Fruit fly (Drosophila melanogaster) whole organism, embryonic: ENCODE results near the gene Tim17a1.

Experiments
- Bdp1 ChIP-seq: fragments of 200-800 bp; sonication (Bioruptor generic); optimal IDR thresholded peaks from 3 replicates; lab custom pipeline; 2016; ENCODE audit warnings: missing biosample characterization, missing genetic modification characterization
- Bgb ChIP-seq: fragments of 200-800 bp; sonication (Bioruptor generic); IDR thresholded peaks from 2 replicates; pipeline ENCODE4 v1.3.6; 2022; ENCODE audit warnings: missing biosample characterization, missing genetic modification characterization; ENCODE audit not compliant: partially characterized antibody
- CG10366 ChIP-seq: fragments of 200-800 bp; sonication (Bioruptor generic); IDR thresholded peaks from 2 replicates; pipeline ENCODE4 v1.3.6; 2022; ENCODE audit warnings: missing biosample characterization, missing genetic modification characterization
- CG12236 ChIP-seq: fragments of 200-800 bp; sonication (Bioruptor generic); optimal IDR thresholded peaks from 2 replicates; lab custom pipeline; 2016; ENCODE audit warnings: missing biosample characterization, missing genetic modification characterization
- CG12391 ChIP-seq: fragments of 200-800 bp; sonication (Bioruptor generic); optimal IDR thresholded peaks from 3 replicates; lab custom pipeline; 2018; ENCODE audit warnings: missing biosample characterization, mild to moderate bottlenecking, missing genetic modification characterization, moderate library complexity
- CG12744 ChIP-seq: fragments of 200-800 bp; sonication (Bioruptor generic); optimal IDR thresholded peaks from 2 replicates; lab custom pipeline; 2016; ENCODE audit warnings: missing biosample characterization, missing genetic modification characterization
- CG13287 ChIP-seq: fragments of 200-800 bp; sonication (Bioruptor generic); IDR thresholded peaks from 2 replicates; pipeline ENCODE4 v1.3.6; 2022; ENCODE audit warnings: missing biosample characterization, missing genetic modification characterization; ENCODE audit not compliant: partially characterized antibody
- CG14965 ChIP-seq: fragments of 200-800 bp; sonication (Bioruptor generic); optimal IDR thresholded peaks from 2 replicates; lab custom pipeline; 2016; ENCODE audit warnings: missing biosample characterization, missing genetic modification characterization, borderline replicate concordance
- CG1603 ChIP-seq: fragments of 200-800 bp; sonication (Bioruptor generic); optimal IDR thresholded peaks from 2 replicates; lab custom pipeline; 2019; ENCODE audit warnings: missing biosample characterization, mild to moderate bottlenecking, missing genetic modification characterization, moderate library complexity
- CG16863 ChIP-seq: fragments of 200-800 bp; sonication (Bioruptor generic); optimal IDR thresholded peaks from 3 replicates; lab custom pipeline; 2016; ENCODE audit warnings: missing biosample characterization, missing genetic modification characterization
- CG2712 ChIP-seq: fragments of 200-800 bp; optimal IDR thresholded peaks from 3 replicates; lab custom pipeline; 2019; ENCODE audit warnings: missing biosample characterization, mild to moderate bottlenecking, missing genetic modification characterization, moderate library complexity
- CG3281 ChIP-seq: fragments of 200-800 bp; sonication (Bioruptor generic); optimal IDR thresholded peaks from 3 replicates; lab custom pipeline; 2017; ENCODE audit warnings: missing biosample characterization, mild to moderate bottlenecking, missing genetic modification characterization
- CG42726 ChIP-seq: fragments of 200-800 bp; sonication (Bioruptor generic); IDR thresholded peaks from 2 replicates; pipeline ENCODE4 v1.3.6; 2022; ENCODE audit warnings: missing biosample characterization, missing genetic modification characterization; ENCODE audit not compliant: partially characterized antibody
- CG4360 ChIP-seq: fragments of 200-800 bp; sonication (Bioruptor generic); IDR thresholded peaks from 2 replicates; pipeline ENCODE4 v1.3.6; 2022; ENCODE audit warnings: missing biosample characterization, missing genetic modification characterization
- CG4730 ChIP-seq: fragments of 200-800 bp; sonication (Bioruptor generic); IDR thresholded peaks from 2 replicates; pipeline ENCODE4 v1.3.6; 2022; ENCODE audit warnings: missing biosample characterization, missing genetic modification characterization
- CG5953 ChIP-seq: fragments of 200-800 bp; sonication (Bioruptor generic); IDR thresholded peaks from 2 replicates; pipeline ENCODE4 v1.3.6; 2022; ENCODE audit warnings: missing biosample characterization, missing genetic modification characterization
- CG7786 ChIP-seq: fragments of 200-800 bp; sonication (Bioruptor generic); optimal IDR thresholded peaks from 2 replicates; lab custom pipeline; 2016; ENCODE audit warnings: missing biosample characterization, missing genetic modification characterization
- CG7839 ChIP-seq: fragments of 200-800 bp; sonication (Bioruptor generic); optimal IDR thresholded peaks from 3 replicates; lab custom pipeline; 2018; ENCODE audit warnings: missing biosample characterization, mild to moderate bottlenecking, missing genetic modification characterization, moderate library complexity
- CG7928 ChIP-seq: fragments of 200-800 bp; sonication (Bioruptor generic); optimal IDR thresholded peaks from 2 replicates; lab custom pipeline; 2017; ENCODE audit warnings: missing biosample characterization, mild to moderate bottlenecking, missing genetic modification characterization
- CG8765 ChIP-seq: fragments of 200-800 bp; sonication (Bioruptor generic); IDR thresholded peaks from 2 replicates; pipeline ENCODE4 v1.3.6; 2022; ENCODE audit warnings: missing biosample characterization, missing genetic modification characterization
- CG9817 ChIP-seq: fragments of 200-800 bp; sonication (Bioruptor generic); optimal IDR thresholded peaks from 2 replicates; lab custom pipeline; 2018; ENCODE audit warnings: missing biosample characterization, mild to moderate bottlenecking, missing genetic modification characterization, moderate library complexity
- Dp ChIP-seq: fragments of 200-800 bp; sonication (Bioruptor generic); optimal IDR thresholded peaks from 2 replicates; lab custom pipeline; 2018; ENCODE audit warnings: missing biosample characterization, mild to moderate bottlenecking, missing genetic modification characterization, moderate library complexity
- Fer3 ChIP-seq: fragments of 200-800 bp; sonication (Bioruptor generic); optimal IDR thresholded peaks from 2 replicates; lab custom pipeline; 2018; ENCODE audit warnings: missing biosample characterization, mild to moderate bottlenecking, missing genetic modification characterization, moderate library complexity
- H15 ChIP-seq: fragments of 200-800 bp; sonication (Bioruptor generic); IDR thresholded peaks from 3 replicates; pipeline ENCODE4 v1.3.6; 2022; ENCODE audit warnings: missing biosample characterization, missing genetic modification characterization
- Hsf ChIP-seq: fragments of 200-800 bp; sonication (Bioruptor generic); optimal IDR thresholded peaks from 3 replicates; lab custom pipeline; 2016; ENCODE audit warnings: missing biosample characterization, missing genetic modification characterization
- Max ChIP-seq: fragments of 200-800 bp; sonication (Bioruptor generic); optimal IDR thresholded peaks from 2 replicates; lab custom pipeline; 2016; ENCODE audit warnings: missing biosample characterization, mild to moderate bottlenecking, missing genetic modification characterization
- Sox102F ChIP-seq: fragments of 200-800 bp; sonication (Bioruptor generic); optimal IDR thresholded peaks from 2 replicates; lab custom pipeline; 2018; ENCODE audit warnings: missing biosample characterization, mild to moderate bottlenecking, missing genetic modification characterization, moderate library complexity
- YL-1 ChIP-seq: fragments of 200-800 bp; sonication (Bioruptor generic); optimal IDR thresholded peaks from 3 replicates; lab custom pipeline; 2017; ENCODE audit warnings: missing biosample characterization, mild to moderate bottlenecking, missing genetic modification characterization
- ac ChIP-seq: fragments of 200-800 bp; sonication (Bioruptor generic); optimal IDR thresholded peaks from 3 replicates; lab custom pipeline; 2017; ENCODE audit warnings: missing biosample characterization, mild to moderate bottlenecking, missing genetic modification characterization
- btn ChIP-seq: fragments of 200-800 bp; sonication (Bioruptor generic); optimal IDR thresholded peaks from 2 replicates; lab custom pipeline; 2016; ENCODE audit warnings: missing biosample characterization, missing genetic modification characterization
- cato ChIP-seq: fragments of 200-800 bp; sonication (Bioruptor generic); optimal IDR thresholded peaks from 2 replicates; lab custom pipeline; 2016; ENCODE audit warnings: missing biosample characterization, missing genetic modification characterization, borderline replicate concordance
- crol ChIP-seq: fragments of 200-800 bp; sonication (Bioruptor generic); IDR thresholded peaks from 2 replicates; pipeline ENCODE4 v1.3.6; 2022; ENCODE audit warnings: missing biosample characterization, missing genetic modification characterization
- esg ChIP-seq: fragments of 200-800 bp; sonication (Bioruptor generic); conservative IDR thresholded peaks from 2 replicates; pipeline ENCODE4 v1.3.6; 2022; ENCODE audit warnings: missing biosample characterization, missing genetic modification characterization
- fd3F ChIP-seq: fragments of 200-800 bp; sonication (Bioruptor generic); optimal IDR thresholded peaks from 2 replicates; lab custom pipeline; 2018; ENCODE audit warnings: missing biosample characterization, mild to moderate bottlenecking, missing genetic modification characterization, moderate library complexity
- fd96Cb ChIP-seq: fragments of 200-800 bp; sonication (Bioruptor generic); optimal IDR thresholded peaks from 2 replicates; lab custom pipeline; 2018; ENCODE audit warnings: missing biosample characterization, mild to moderate bottlenecking, missing genetic modification characterization, moderate library complexity
- fu2 ChIP-seq: fragments of 200-800 bp; sonication (Bioruptor generic); optimal IDR thresholded peaks from 2 replicates; lab custom pipeline; 2016; ENCODE audit warnings: missing biosample characterization, missing genetic modification characterization
- gce ChIP-seq: fragments of 200-800 bp; sonication (Bioruptor generic); IDR thresholded peaks from 3 replicates; pipeline ENCODE4 v1.3.6; 2022; ENCODE audit warnings: missing biosample characterization, missing genetic modification characterization
- gsb-n ChIP-seq: fragments of 200-800 bp; sonication (Bioruptor generic); optimal IDR thresholded peaks from 3 replicates; lab custom pipeline; 2018; ENCODE audit warnings: missing biosample characterization, mild to moderate bottlenecking, missing genetic modification characterization
- ham ChIP-seq: fragments of 200-800 bp; sonication (Bioruptor generic); IDR thresholded peaks from 2 replicates; pipeline ENCODE4 v1.3.6; 2022; ENCODE audit warnings: missing biosample characterization, missing genetic modification characterization
- hbn ChIP-seq: fragments of 200-800 bp; sonication (Bioruptor generic); IDR thresholded peaks from 2 replicates; pipeline ENCODE4 v1.3.6; 2022; ENCODE audit warnings: missing biosample characterization, missing genetic modification characterization; ENCODE audit not compliant: partially characterized antibody
- jumu ChIP-seq: fragments of 200-800 bp; sonication (Bioruptor generic); optimal IDR thresholded peaks from 3 replicates; lab custom pipeline; 2016; ENCODE audit warnings: missing biosample characterization, missing genetic modification characterization
- lbe ChIP-seq: fragments of 200-800 bp; sonication (Bioruptor generic); optimal IDR thresholded peaks from 2 replicates; lab custom pipeline; 2016; ENCODE audit warnings: missing biosample characterization, mild to moderate bottlenecking, missing genetic modification characterization
- luna ChIP-seq: fragments of 200-800 bp; sonication (Bioruptor generic); optimal IDR thresholded peaks from 2 replicates; lab custom pipeline; 2016; ENCODE audit warnings: missing biosample characterization, missing genetic modification characterization
- nerfin-2 ChIP-seq: fragments of 200-800 bp; sonication (Bioruptor generic); IDR thresholded peaks from 2 replicates; pipeline ENCODE4 v1.3.6; 2022; ENCODE audit warnings: missing biosample characterization, missing genetic modification characterization; ENCODE audit not compliant: partially characterized antibody
- onecut ChIP-seq: fragments of 200-800 bp; sonication (Bioruptor generic); IDR thresholded peaks from 2 replicates; pipeline ENCODE4 v1.3.6; 2022; ENCODE audit warnings: missing biosample characterization, missing genetic modification characterization
- unc-4 ChIP-seq: fragments of 200-800 bp; sonication (Bioruptor generic); IDR thresholded peaks from 2 replicates; pipeline ENCODE4 v1.3.6; 2022; ENCODE audit warnings: missing biosample characterization, missing genetic modification characterization; ENCODE audit not compliant: partially characterized antibody
- vfl ChIP-seq: fragments of 200-800 bp; sonication (Bioruptor generic); optimal IDR thresholded peaks from 2 replicates; lab custom pipeline; 2016; ENCODE audit warnings: missing biosample characterization, missing genetic modification characterization
- wdn ChIP-seq: fragments of 200-800 bp; sonication (Bioruptor generic); IDR thresholded peaks from 2 replicates; pipeline ENCODE4 v1.3.6; 2022; ENCODE audit warnings: missing biosample characterization, missing genetic modification characterization
- z ChIP-seq: fragments of 200-800 bp; sonication (Bioruptor generic); IDR thresholded peaks from 3 replicates; pipeline ENCODE4 v1.3.6; 2022; ENCODE audit warnings: missing biosample characterization, missing genetic modification characterization

Gene Tim17a1

DNA sequence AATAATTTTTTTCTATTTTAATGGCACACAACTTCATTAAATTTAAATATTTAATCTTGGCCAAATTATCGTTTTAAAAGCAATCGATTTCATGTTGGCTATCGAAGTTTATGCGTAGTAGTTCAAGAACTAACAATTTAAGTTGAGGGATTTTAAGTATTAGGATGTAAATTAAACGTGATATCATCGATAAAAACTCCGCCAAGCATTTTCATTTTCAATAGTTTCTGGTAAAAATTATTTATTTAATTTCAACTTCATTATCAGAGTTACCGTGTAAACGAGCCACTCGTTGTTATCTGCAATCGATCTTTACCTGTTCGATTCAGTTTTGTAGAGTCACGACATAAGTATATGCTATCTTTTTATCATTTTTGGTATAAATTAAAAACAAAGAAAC lies 38.5 kb upstream of the Tim17a1 start (continued):
- TF ChIP-seq fd3F (GFP tag; lab: Kevin White, UChicago) (peak; percentile 95), CG12391 (tag; lab: Kevin White, UChicago) (peak; percentile 99), CG4360 (peak; percentile 82), CG1603 (tag; lab: Kevin White, UChicago) (peak; percentile 97), CG16863 (peak; percentile 93), cato (peak; percentile 94), Dp (GFP tag; lab: Kevin White, UChicago) (peak; percentile 47), ac (GFP tag; lab: Kevin White, UChicago) (peak; percentile 95), CG13287 (GFP tag; lab: Robert Waterston, UW) (peak; percentile 71; the same call in 1 of the 2 replicates), onecut (GFP tag; lab: Robert Waterston, UW) (peak; percentile 97), ham (GFP tag; lab: Robert Waterston, UW) (peak; percentile 57; the same call in 1 of the 2 replicates), unc-4 (GFP tag; lab: Robert Waterston, UW) (no peak), CG7839 (tag; lab: Kevin White, UChicago) (peak; percentile 99), CG7786 (GFP tag; lab: Kevin White, UChicago) (peak; percentile 89), fu2 (GFP tag; lab: Kevin White, UChicago) (peak; percentile 88), nerfin-2 (no peak), luna (GFP tag; lab: Kevin White, UChicago) (peak; percentile 75), CG5953 (GFP tag; lab: Robert Waterston, UW) (peak; percentile 94), CG14965 (GFP tag; lab: Kevin White, UChicago) (peak; percentile 89), wdn (GFP tag; lab: Robert Waterston, UW) (peak; percentile 93), fd96Cb (tag; lab: Kevin White, UChicago) (peak; percentile 99), CG9817 (tag; lab: Kevin White, UChicago) (peak; percentile 97), CG42726 (GFP tag; lab: Robert Waterston, UW) (no peak), CG12744 (GFP tag; lab: Kevin White, UChicago) (peak; percentile 94), Sox102F (peak; percentile 98), z (GFP tag; lab: Robert Waterston, UW) (peak; percentile 72; the same call in 1 of the 3 replicates), lbe (peak; percentile 97), esg (peak; percentile 93), Hsf (peak; percentile 97), gce (GFP tag; lab: Robert Waterston, UW) (peak; percentile 97), H15 (GFP tag; lab: Robert Waterston, UW) (peak; percentile 92), Max (peak; percentile 100), CG12236 (peak; percentile 91), vfl (GFP tag; lab: Kevin White, UChicago) (peak; percentile 93), hbn (GFP tag; lab: Robert Waterston, UW) (peak; percentile 36; the same call in 1 of the 2 replicates), CG3281 (GFP tag; lab: Kevin White, UChicago) (peak; percentile 97), CG10366 (peak; percentile 95), gsb-n (tag; lab: Kevin White, UChicago) (peak; percentile 98), CG2712 (tag; lab: Kevin White, UChicago) (peak; percentile 99), Bdp1 (GFP tag; lab: Kevin White, UChicago) (peak; percentile 86), CG7928 (GFP tag; lab: Kevin White, UChicago) (peak; percentile 88), Fer3 (peak; percentile 99), CG4730 (GFP tag; lab: Robert Waterston, UW) (peak; percentile 86), Bgb (GFP tag; lab: Robert Waterston, UW) (no peak), btn (peak; percentile 98), YL-1 (GFP tag; lab: Kevin White, UChicago) (peak; percentile 91), crol (GFP tag; lab: Robert Waterston, UW) (peak; percentile 47; the same call in 1 of the 2 replicates), CG8765 (GFP tag; lab: Robert Waterston, UW) (peak; percentile 91), jumu (GFP tag; lab: Kevin White, UChicago) (peak; percentile 88)
